Fruit fly (Drosophila melanogaster): ENCODE data around the gene Fum2.

Gene Fum2

DNA sequence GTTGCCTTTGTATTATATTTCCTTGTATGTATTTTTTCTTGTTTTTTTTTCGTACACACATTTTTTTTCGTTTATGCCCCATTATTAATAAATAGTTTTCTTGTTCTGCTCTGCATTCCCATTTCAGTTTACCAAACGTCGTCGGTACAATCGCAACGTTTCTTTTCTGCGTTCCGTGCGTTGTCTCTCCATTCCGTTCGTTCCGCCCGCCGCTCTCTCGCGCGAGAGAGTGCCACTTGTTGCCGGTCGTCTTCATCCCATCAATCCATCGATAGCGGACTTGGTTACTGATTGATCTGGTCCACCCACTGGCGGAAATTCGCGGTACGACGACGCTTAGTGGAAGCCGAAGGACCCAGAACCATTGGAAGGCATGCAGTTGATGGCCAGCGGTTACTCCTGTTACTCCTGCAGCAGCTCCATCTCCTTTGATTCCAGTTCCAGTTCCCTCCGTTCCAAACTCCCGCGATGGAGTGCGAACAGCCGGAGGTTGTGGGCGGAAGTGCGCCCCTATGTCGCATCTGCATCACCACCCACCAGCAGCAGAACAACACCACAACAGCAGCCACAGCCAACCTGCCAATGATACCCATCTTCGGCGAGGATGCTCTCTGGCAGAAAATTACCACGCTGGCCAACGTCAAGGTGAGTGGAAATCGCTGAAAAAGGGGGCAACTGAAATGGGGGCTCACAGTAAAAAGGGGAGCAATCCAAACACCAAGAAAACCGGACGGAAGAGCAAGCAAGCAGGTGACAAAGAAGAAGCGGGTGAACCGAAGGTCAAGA, 27.9 kb downstream of the Fum2 start:
- no peak for TF ChIP-seq CG8478 (optimal IDR thresholded peaks at IDR 0.05)
- no peak for TF ChIP-seq CTCF (optimal IDR thresholded peaks at IDR 0.05)

DNA sequence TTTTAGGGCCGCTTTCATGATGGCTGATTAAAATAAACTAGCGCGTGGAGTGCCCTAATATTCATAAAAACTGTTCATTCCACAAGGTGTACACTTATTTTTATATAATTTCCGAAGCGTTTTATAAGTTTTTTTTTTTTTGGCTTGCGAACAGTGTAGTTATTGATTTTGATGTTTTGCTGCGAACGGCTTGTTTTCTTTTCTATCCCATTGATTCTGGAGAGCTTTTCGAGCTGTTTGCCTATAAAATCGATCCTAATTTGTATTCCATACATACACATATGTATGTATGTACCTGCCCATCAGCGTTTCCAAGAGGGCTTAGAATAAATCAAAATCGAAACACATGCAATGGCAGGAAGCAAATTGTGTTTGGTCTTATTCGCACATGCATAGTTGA, 28.7 kb downstream of the Fum2 start:
- TF ChIP-seq CTCF (optimal IDR thresholded peaks at IDR 0.05) (no peak), CG8478 (optimal IDR thresholded peaks at IDR 0.05) (no peak)

DNA sequence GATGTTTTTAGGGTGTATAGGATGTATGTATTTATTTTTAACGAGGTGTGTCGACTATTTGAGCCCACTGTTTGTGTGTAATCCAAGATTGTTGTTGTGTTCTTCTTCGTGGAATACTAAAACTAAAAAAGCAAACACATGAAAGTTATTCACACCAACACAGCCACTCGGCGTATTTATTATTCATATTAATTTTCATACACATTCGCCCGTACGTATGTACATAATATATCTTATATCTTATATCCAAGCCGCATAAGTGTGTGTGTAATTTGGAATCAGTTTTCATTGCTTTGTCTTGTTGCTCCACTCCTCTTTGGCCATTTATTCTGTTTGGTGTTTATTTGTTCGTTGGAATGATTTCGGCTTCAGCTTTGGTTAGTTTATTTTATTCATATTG, 29.1 kb downstream of the Fum2 start:
- TF ChIP-seq CTCF (optimal IDR thresholded peaks at IDR 0.05): no peak
- no peak for TF ChIP-seq CG8478 (optimal IDR thresholded peaks at IDR 0.05)

DNA sequence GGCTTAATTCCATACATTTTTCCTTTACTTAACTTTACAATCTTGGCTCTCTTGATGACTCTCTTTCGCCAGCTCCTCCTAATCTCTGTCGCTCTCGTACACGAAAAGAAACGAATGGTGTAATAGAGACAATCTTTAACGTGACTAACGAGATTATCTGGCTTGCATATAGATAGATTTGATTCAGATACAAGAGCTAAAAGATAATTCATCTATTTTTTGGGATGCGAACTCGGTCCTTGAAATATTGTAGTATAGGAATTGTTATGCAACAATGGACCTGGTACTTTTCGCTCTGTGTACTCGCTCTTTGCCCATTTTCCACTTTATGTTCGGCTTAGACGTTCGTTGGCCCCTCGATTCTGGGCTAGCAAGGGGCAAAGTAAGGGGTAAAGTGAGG, 29.7 kb downstream of the Fum2 start:
- TF ChIP-seq CTCF (optimal IDR thresholded peaks at IDR 0.05) (no peak), CG8478 (optimal IDR thresholded peaks at IDR 0.05) (no peak)

dm6 chrX:6716170-6716569, 34.6 kb downstream of the Fum2 start:
- TF ChIP-seq CTCF (optimal IDR thresholded peaks at IDR 0.05) (no peak), CG8478 (optimal IDR thresholded peaks at IDR 0.05) (no peak)

DNA sequence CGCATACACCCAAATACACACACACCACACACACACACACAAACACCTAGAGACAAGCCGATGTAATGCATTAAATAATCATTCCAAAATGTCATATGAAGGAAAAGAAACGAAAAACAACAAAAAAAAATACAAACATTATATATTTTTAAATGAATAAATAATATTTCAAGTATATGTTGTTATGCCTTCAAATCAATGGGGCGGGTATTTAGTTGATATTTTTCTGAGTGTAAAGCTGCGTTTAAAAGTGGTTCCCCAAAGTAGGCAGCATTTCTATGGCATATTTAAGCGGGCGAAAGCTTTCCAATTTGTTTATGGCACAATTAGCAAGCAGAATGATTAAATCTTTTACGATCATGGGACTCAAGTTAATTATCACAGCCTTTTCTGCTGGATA, 37.7 kb downstream of the Fum2 start:
- TF ChIP-seq CG8478 (optimal IDR thresholded peaks at IDR 0.05) (no peak), CTCF (optimal IDR thresholded peaks at IDR 0.05) (no peak)

DNA sequence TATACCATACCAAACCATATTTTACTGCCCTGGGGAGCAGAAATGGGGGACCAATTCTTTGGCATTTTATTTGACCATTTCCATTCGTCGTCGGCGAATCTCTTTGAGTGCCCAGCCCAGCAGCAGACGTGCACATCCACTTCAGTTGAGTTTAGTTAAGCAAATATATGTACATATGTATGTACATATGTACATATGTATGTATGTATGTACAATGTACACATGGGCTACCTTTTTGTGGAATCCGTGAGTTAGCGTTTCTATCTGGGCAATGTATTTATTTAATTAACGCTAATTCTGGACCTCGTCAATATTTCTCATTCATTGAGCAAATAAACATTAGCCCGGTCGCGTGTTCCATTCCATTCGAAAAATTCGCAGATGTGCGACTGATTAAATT, 38.4 kb downstream of the Fum2 start:
- TF ChIP-seq CG8478 (optimal IDR thresholded peaks at IDR 0.05) (no peak), CTCF (optimal IDR thresholded peaks at IDR 0.05) (no peak)

DNA sequence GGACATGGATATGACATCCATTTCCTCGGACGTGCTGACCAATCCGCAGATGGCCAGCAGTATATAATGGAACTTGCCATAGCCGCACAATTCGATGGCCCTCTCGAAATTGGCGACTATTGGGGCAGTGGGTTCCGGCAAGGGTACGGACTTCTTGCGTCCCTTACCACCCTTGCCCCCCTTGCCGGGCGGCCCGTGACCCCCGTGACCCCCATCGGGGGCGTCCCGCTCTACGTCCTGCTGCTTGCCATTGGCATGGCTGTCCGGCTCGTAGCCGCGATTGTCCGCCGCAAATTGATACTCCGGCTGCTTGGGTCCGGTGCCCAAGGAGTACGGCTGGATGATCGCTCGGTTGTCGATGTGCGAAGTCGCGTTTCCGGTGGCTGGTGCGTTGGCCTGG, 42.1 kb downstream of the Fum2 start:
- TF ChIP-seq CG8478 (optimal IDR thresholded peaks at IDR 0.05): no peak
- TF ChIP-seq CTCF (optimal IDR thresholded peaks at IDR 0.05): no peak

dm6 chrX:6724904-6725505, 43.4 kb downstream of the Fum2 start:
- TF ChIP-seq CTCF (optimal IDR thresholded peaks at IDR 0.05): no peak
- TF ChIP-seq CG8478 (optimal IDR thresholded peaks at IDR 0.05): no peak

dm6 chrX:6726758-6727490, 45.4 kb downstream of the Fum2 start:
- TF ChIP-seq CTCF (optimal IDR thresholded peaks at IDR 0.05) (no peak), CG8478 (optimal IDR thresholded peaks at IDR 0.05) (no peak)

DNA sequence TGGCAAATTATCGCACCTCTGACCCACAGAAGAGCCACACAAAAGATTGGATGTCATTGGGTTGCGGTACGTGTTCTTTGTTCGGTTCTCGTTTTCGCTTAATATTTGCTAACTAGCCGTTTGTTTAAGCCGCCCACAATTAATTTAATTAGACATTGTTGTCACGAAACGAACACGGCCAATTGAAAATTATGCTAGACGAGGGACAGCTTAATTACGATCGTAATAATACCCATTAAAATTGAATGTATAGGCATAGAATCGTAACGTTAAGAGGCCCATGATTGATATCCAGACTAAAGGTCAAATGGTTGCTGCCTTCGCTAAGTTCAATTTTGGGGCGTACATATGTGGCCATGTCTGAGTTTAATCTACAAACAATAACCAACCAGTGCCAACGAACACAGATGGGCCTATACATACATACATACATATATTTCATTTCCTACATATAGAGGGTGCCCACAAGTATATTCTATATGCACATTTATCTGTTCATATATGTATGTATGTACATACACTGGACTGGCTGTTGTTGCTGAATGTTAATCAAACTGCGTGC, 47.1 kb downstream of the Fum2 start:
- peak; percentile 82 to 87 for TF ChIP-seq CTCF (optimal IDR thresholded peaks at IDR 0.05)
- no peak for TF ChIP-seq CG8478 (optimal IDR thresholded peaks at IDR 0.05)

dm6 chrX:6730600-6731259, 49.2 kb downstream of the Fum2 start:
- TF ChIP-seq CTCF (optimal IDR thresholded peaks at IDR 0.05): no peak
- no peak for TF ChIP-seq CG8478 (optimal IDR thresholded peaks at IDR 0.05)

Data from S2 (cell line).